Fruit fly (Drosophila melanogaster) whole organism, embryonic: ENCODE results near the gene sing.

Experiments used
- Abd-B ChIP-seq: fragments of 200-800 bp; sonication (Bioruptor generic); optimal IDR thresholded peaks from 2 replicates; lab custom pipeline; 2018; ENCODE audit warnings: missing biosample characterization, mild to moderate bottlenecking, missing genetic modification characterization, moderate library complexity
- Antp ChIP-seq: fragments of 200-800 bp; sonication (Bioruptor generic); optimal IDR thresholded peaks from 3 replicates; lab custom pipeline; 2016; ENCODE audit warnings: missing biosample characterization, missing genetic modification characterization
- Atf-2 ChIP-seq: fragments of 200-800 bp; sonication (Bioruptor generic); optimal IDR thresholded peaks from 2 replicates; lab custom pipeline; 2016; ENCODE audit warnings: missing biosample characterization, missing genetic modification characterization
- CG12659 ChIP-seq: fragments of 200-800 bp; sonication (Bioruptor generic); optimal IDR thresholded peaks from 3 replicates; lab custom pipeline; 2017; ENCODE audit warnings: mild to moderate bottlenecking, missing biosample characterization, missing genetic modification reagents, missing genetic modification characterization
- CG14710 ChIP-seq: fragments of 200-800 bp; sonication (Bioruptor generic); optimal IDR thresholded peaks from 3 replicates; lab custom pipeline; 2019; ENCODE audit warnings: missing biosample characterization, mild to moderate bottlenecking, missing genetic modification characterization, moderate library complexity
- CG15696 ChIP-seq: fragments of 200-800 bp; sonication (Bioruptor generic); optimal IDR thresholded peaks from 2 replicates; lab custom pipeline; 2019; ENCODE audit warnings: missing biosample characterization, mild to moderate bottlenecking, missing genetic modification characterization, moderate library complexity
- CG1647 ChIP-seq: fragments of 200-800 bp; sonication (Bioruptor generic); optimal IDR thresholded peaks from 3 replicates; lab custom pipeline; 2016; ENCODE audit warnings: missing biosample characterization, missing genetic modification characterization
- CG17612 ChIP-seq: fragments of 200-800 bp; sonication (Bioruptor generic); IDR thresholded peaks from 2 replicates; pipeline ENCODE4 v1.3.6; 2022; ENCODE audit warnings: missing biosample characterization, missing genetic modification characterization
- CG18619 ChIP-seq: fragments of 200-800 bp; sonication (Bioruptor generic); optimal IDR thresholded peaks from 3 replicates; lab custom pipeline; 2017; ENCODE audit warnings: missing biosample characterization, mild to moderate bottlenecking, missing genetic modification characterization
- CG2202 ChIP-seq: fragments of 200-800 bp; sonication (Bioruptor generic); optimal IDR thresholded peaks from 2 replicates; lab custom pipeline; 2018; ENCODE audit warnings: missing biosample characterization, mild to moderate bottlenecking, missing genetic modification characterization
- CG2712 ChIP-seq: fragments of 200-800 bp; optimal IDR thresholded peaks from 3 replicates; lab custom pipeline; 2019; ENCODE audit warnings: missing biosample characterization, mild to moderate bottlenecking, missing genetic modification characterization, moderate library complexity
- CG2889 ChIP-seq: fragments of 200-800 bp; sonication (Bioruptor generic); IDR thresholded peaks from 3 replicates; pipeline ENCODE4 v1.3.6; 2022; ENCODE audit warnings: missing biosample characterization, missing genetic modification characterization
- CG3726 ChIP-seq: fragments of 200-800 bp; sonication (Bioruptor generic); IDR thresholded peaks from 3 replicates; pipeline ENCODE4, ENCODE4 v1.3.6; 2022; ENCODE audit warnings: missing biosample characterization, missing genetic modification characterization
- CG3995 ChIP-seq: fragments of 200-800 bp; sonication (Bioruptor generic); optimal IDR thresholded peaks from 3 replicates; lab custom pipeline; 2016; ENCODE audit warnings: missing biosample characterization, missing genetic modification characterization
- CG4730 ChIP-seq: fragments of 200-800 bp; sonication (Bioruptor generic); IDR thresholded peaks from 2 replicates; pipeline ENCODE4 v1.3.6; 2022; ENCODE audit warnings: missing biosample characterization, missing genetic modification characterization
- CG6254 ChIP-seq: fragments of 200-800 bp; sonication (Bioruptor generic); optimal IDR thresholded peaks from 3 replicates; lab custom pipeline; 2017; ENCODE audit warnings: mild to moderate bottlenecking, missing biosample characterization, missing genetic modification reagents, missing genetic modification characterization
- CG6813 ChIP-seq: fragments of 200-800 bp; sonication (Bioruptor generic); optimal IDR thresholded peaks from 2 replicates; lab custom pipeline; 2017; ENCODE audit warnings: missing biosample characterization, missing genetic modification characterization, mild to moderate bottlenecking, moderate library complexity, missing genetic modification reagents
- CG8089 ChIP-seq: fragments of 200-800 bp; sonication (Bioruptor generic); optimal IDR thresholded peaks from 3 replicates; lab custom pipeline; 2016; ENCODE audit warnings: missing biosample characterization, missing genetic modification characterization
- CG8359 ChIP-seq: fragments of 200-800 bp; sonication (Bioruptor generic); optimal IDR thresholded peaks from 2 replicates; lab custom pipeline; 2017; ENCODE audit warnings: missing biosample characterization, mild to moderate bottlenecking, missing genetic modification characterization, borderline replicate concordance
- CG9437 ChIP-seq: fragments of 200-800 bp; sonication (Bioruptor generic); optimal IDR thresholded peaks from 2 replicates; lab custom pipeline; 2018; ENCODE audit warnings: missing biosample characterization, mild to moderate bottlenecking, missing genetic modification characterization
- CkIIα-i1 ChIP-seq: fragments of 200-800 bp; sonication (Bioruptor generic); IDR thresholded peaks from 2 replicates; pipeline ENCODE4 v1.3.6; 2022; ENCODE audit warnings: missing biosample characterization, missing genetic modification characterization
- D19A ChIP-seq: fragments of 200-800 bp; optimal IDR thresholded peaks from 3 replicates; lab custom pipeline; 2019; ENCODE audit warnings: missing biosample characterization, mild to moderate bottlenecking, missing genetic modification characterization, moderate library complexity
- Dad ChIP-seq: fragments of 200-800 bp; sonication (Bioruptor generic); optimal IDR thresholded peaks from 3 replicates; lab custom pipeline; 2016; ENCODE audit warnings: missing biosample characterization, missing genetic modification characterization
- Dll ChIP-seq: fragments of 200-800 bp; sonication (Bioruptor generic); IDR thresholded peaks from 4 replicates; pipeline ENCODE4 v1.3.6; 2022; ENCODE audit warnings: missing biosample characterization, missing genetic modification characterization; ENCODE audit not compliant: partially characterized antibody
- E2f2 ChIP-seq: fragments of 200-800 bp; sonication (Bioruptor generic); IDR thresholded peaks from 2 replicates; pipeline ENCODE4 v1.3.6; 2022; ENCODE audit warnings: missing biosample characterization, missing genetic modification characterization
- Ets65A ChIP-seq: fragments of 200-800 bp; sonication (Bioruptor generic); peaks from one replicate; lab custom pipeline; 2016; ENCODE audit warnings: missing biosample characterization, missing genetic modification characterization
- HLH54F ChIP-seq: fragments of 200-800 bp; sonication (Bioruptor generic); optimal IDR thresholded peaks from 3 replicates; lab custom pipeline; 2016; ENCODE audit warnings: missing biosample characterization, missing genetic modification characterization
- Hr78 ChIP-seq, 2 experiments: fragments of 200-800 bp in 1 of 2; fragments of >200 bp in 1 of 2; sonication (Bioruptor generic) in 1 of 2; optimal IDR thresholded peaks; 2 replicates each; lab custom pipeline; 2017 to 2019; ENCODE audit warnings: missing biosample characterization in 2 of 2, missing genetic modification characterization in 2 of 2, mild to moderate bottlenecking in 1 of 2, moderate library complexity in 1 of 2
- Hsf ChIP-seq: fragments of 200-800 bp; sonication (Bioruptor generic); optimal IDR thresholded peaks from 3 replicates; lab custom pipeline; 2016; ENCODE audit warnings: missing biosample characterization, missing genetic modification characterization
- MESR4 ChIP-seq: fragments of 200-800 bp; sonication (Bioruptor generic); optimal IDR thresholded peaks from 2 replicates; lab custom pipeline; 2018; ENCODE audit warnings: missing biosample characterization, mild to moderate bottlenecking, missing genetic modification characterization, moderate library complexity
- Sin3A ChIP-seq: fragments of >200 bp; optimal IDR thresholded peaks from 2 replicates; lab custom pipeline; 2018
- Ssrp ChIP-seq: fragments of 200-800 bp; sonication (Bioruptor generic); optimal IDR thresholded peaks from 2 replicates; lab custom pipeline; 2018; ENCODE audit warnings: missing biosample characterization, mild to moderate bottlenecking, missing genetic modification characterization, moderate library complexity
- al ChIP-seq: fragments of 200-800 bp; sonication (Bioruptor generic); IDR thresholded peaks from 2 replicates; pipeline ENCODE4 v1.3.6; 2022; ENCODE audit warnings: missing biosample characterization, missing genetic modification characterization
- ara ChIP-seq: fragments of 200-800 bp; sonication (Bioruptor generic); IDR thresholded peaks from 2 replicates; pipeline ENCODE4 v1.3.6; 2022; ENCODE audit warnings: missing biosample characterization, missing genetic modification characterization
- bowl ChIP-seq: fragments of 200-800 bp; sonication (Bioruptor generic); IDR thresholded peaks from 2 replicates; pipeline ENCODE4 v1.3.6; 2022; ENCODE audit warnings: missing biosample characterization, missing genetic modification characterization
- bsh ChIP-seq, 2 experiments: fragments of 200-800 bp; sonication (Bioruptor generic); optimal IDR thresholded peaks; 2 replicates each; lab custom pipeline; 2017 to 2018; ENCODE audit warnings: mild to moderate bottlenecking in 2 of 2, missing biosample characterization in 2 of 2, missing genetic modification characterization in 2 of 2, moderate library complexity in 1 of 2
- cad ChIP-seq: fragments of >200 bp; optimal IDR thresholded peaks from 2 replicates; lab custom pipeline; 2017; ENCODE audit warnings: missing biosample characterization, missing genetic modification characterization
- ems ChIP-seq: fragments of 200-800 bp; sonication (Bioruptor generic); optimal IDR thresholded peaks from 3 replicates; lab custom pipeline; 2016; ENCODE audit warnings: missing biosample characterization, missing genetic modification characterization
- fd96Cb ChIP-seq: fragments of 200-800 bp; sonication (Bioruptor generic); optimal IDR thresholded peaks from 2 replicates; lab custom pipeline; 2018; ENCODE audit warnings: missing biosample characterization, mild to moderate bottlenecking, missing genetic modification characterization, moderate library complexity
- gem ChIP-seq: fragments of 200-800 bp; sonication (Bioruptor generic); optimal IDR thresholded peaks from 2 replicates; lab custom pipeline; 2019; ENCODE audit warnings: missing biosample characterization, mild to moderate bottlenecking, missing genetic modification characterization, moderate library complexity
- grn ChIP-seq: fragments of 200-800 bp; sonication (Bioruptor generic); optimal IDR thresholded peaks from 3 replicates; lab custom pipeline; 2017; ENCODE audit warnings: missing biosample characterization, missing genetic modification characterization
- gt ChIP-seq: fragments of 200-800 bp; sonication (Bioruptor generic); IDR thresholded peaks from 2 replicates; pipeline ENCODE4 v1.3.6; 2022; ENCODE audit warnings: missing biosample characterization, missing genetic modification characterization
- nmo ChIP-seq: fragments of 200-800 bp; sonication (Bioruptor generic); optimal IDR thresholded peaks from 2 replicates; lab custom pipeline; 2018; ENCODE audit warnings: missing biosample characterization, mild to moderate bottlenecking, missing genetic modification characterization, moderate library complexity
- oc ChIP-seq: fragments of 200-800 bp; sonication (Bioruptor generic); optimal IDR thresholded peaks from 2 replicates; lab custom pipeline; 2018; ENCODE audit warnings: missing biosample characterization, mild to moderate bottlenecking, missing genetic modification characterization, moderate library complexity
- odd ChIP-seq: fragments of 200-800 bp; sonication (Bioruptor generic); optimal IDR thresholded peaks from 2 replicates; lab custom pipeline; 2017; ENCODE audit warnings: missing biosample characterization, mild to moderate bottlenecking, missing genetic modification characterization
- org-1 ChIP-seq: fragments of 200-800 bp; sonication (Bioruptor generic); optimal IDR thresholded peaks from 2 replicates; lab custom pipeline; 2017; ENCODE audit warnings: missing biosample characterization, missing genetic modification characterization
- otp ChIP-seq: fragments of 200-800 bp; sonication (Bioruptor generic); IDR thresholded peaks from 3 replicates; pipeline ENCODE4, ENCODE4 v1.3.6; 2022; ENCODE audit warnings: missing biosample characterization, missing genetic modification characterization
- sens-2 ChIP-seq: fragments of 200-800 bp; sonication (Bioruptor generic); IDR thresholded peaks from 2 replicates; pipeline ENCODE4 v1.3.6; 2022; ENCODE audit warnings: missing biosample characterization, missing genetic modification characterization
- sna ChIP-seq: fragments of 200-800 bp; sonication (Bioruptor generic); IDR thresholded peaks from 2 replicates; pipeline ENCODE4 v1.3.6; 2022; ENCODE audit warnings: missing biosample characterization, missing genetic modification characterization; ENCODE audit not compliant: partially characterized antibody
- sr ChIP-seq: fragments of 200-800 bp; sonication (Bioruptor generic); IDR thresholded peaks from 3 replicates; pipeline ENCODE4 v1.3.6; 2022; ENCODE audit warnings: missing biosample characterization, missing genetic modification characterization
- zf30C ChIP-seq: fragments of 200-800 bp; sonication (Bioruptor generic); optimal IDR thresholded peaks from 3 replicates; lab custom pipeline; 2018; ENCODE audit warnings: missing biosample characterization, mild to moderate bottlenecking, missing genetic modification characterization

Gene sing

DNA sequence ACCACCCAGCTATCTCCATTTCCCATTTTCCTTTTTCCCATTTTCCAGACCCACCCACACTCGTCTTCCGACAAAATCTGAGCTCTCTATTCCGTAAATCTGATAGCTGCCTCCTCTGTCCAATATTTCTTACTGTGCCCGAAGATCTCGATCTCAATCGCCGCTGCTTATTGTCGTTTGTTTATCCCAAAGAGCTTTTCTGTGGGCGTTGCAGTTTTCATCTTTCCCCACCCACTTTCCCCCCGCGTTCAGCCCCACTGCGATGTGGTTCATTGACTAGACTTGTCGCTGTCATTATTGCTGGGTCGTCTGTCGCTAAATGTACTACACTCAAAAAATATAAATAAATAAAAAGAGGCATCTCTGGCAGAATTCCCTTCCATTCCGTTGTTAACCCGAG, 10.2 kb downstream of the sing start:
- no peak for TF ChIP-seq ems (GFP tag; lab: Kevin White, UChicago)
- TF ChIP-seq sr: peak; percentile 90
- TF ChIP-seq HLH54F (GFP tag; lab: Kevin White, UChicago): no peak
- peak; percentile 34 for TF ChIP-seq grn (GFP tag; lab: Kevin White, UChicago)
- no peak for TF ChIP-seq CG3726 (GFP tag; lab: Robert Waterston, UW)
- no peak for TF ChIP-seq ara (GFP tag; lab: Robert Waterston, UW)

DNA sequence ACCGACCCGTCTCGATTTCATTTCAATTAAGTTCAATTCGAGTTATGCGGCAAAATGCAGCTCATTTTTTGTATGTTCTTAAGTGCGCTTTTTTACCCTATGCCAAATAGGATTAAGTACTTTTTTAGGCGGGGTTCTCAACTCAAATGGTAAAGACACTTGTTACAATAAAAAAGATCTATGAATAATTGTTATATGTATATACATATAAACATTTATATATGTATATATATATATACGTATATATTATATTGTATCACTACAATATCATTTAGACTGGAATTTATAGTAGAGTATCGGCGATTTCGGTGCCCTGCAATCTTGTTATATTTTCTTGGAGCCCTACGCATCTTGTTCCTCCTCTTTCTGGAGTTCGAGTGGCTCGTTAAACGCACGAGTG, 10.9 kb downstream of the sing start:
- TF ChIP-seq bowl (GFP tag; lab: Robert Waterston, UW) (no peak), Ssrp (tag; lab: Kevin White, UChicago) (no peak), Dad (GFP tag; lab: Kevin White, UChicago) (no peak), D19A (peak; percentile 92), oc (tag; lab: Kevin White, UChicago) (no peak), org-1 (no peak), CkIIα-i1 (GFP tag; lab: Robert Waterston, UW) (no peak), sna (no peak), cad (GFP tag; lab: Kevin White, UChicago) (no peak), Abd-B (GFP tag; lab: Kevin White, UChicago) (no peak), Antp (GFP tag; lab: Kevin White, UChicago) (no peak), CG2712 (peak; percentile 34), otp (no peak), E2f2 (GFP tag; lab: Robert Waterston, UW) (no peak), CG2889 (no peak), sens-2 (GFP tag; lab: Robert Waterston, UW) (no peak), al (GFP tag; lab: Robert Waterston, UW) (no peak), gt (GFP tag; lab: Robert Waterston, UW) (no peak), CG17612 (GFP tag; lab: Robert Waterston, UW) (no peak), CG1647 (GFP tag; lab: Kevin White, UChicago) (no peak), CG14710 (tag; lab: Kevin White, UChicago) (no peak), CG9437 (GFP tag; lab: Kevin White, UChicago) (no peak), gem (peak; percentile 29), CG18619 (GFP tag; lab: Kevin White, UChicago) (no peak), nmo (GFP tag; lab: Kevin White, UChicago) (peak; percentile 15), CG2202 (tag; lab: Kevin White, UChicago) (no peak), bsh (GFP tag; optimal IDR thresholded peaks at IDR 0.05; lab: Kevin White, UChicago) (peak in 1 of 2 experiments; percentile 55), CG3995 (no peak), CG8359 (GFP tag; lab: Kevin White, UChicago) (no peak), Dll (GFP tag; lab: Robert Waterston, UW) (no peak), Ets65A (GFP tag; lab: Kevin White, UChicago) (no peak), Hr78 (GFP tag; optimal IDR thresholded peaks at IDR 0.05; lab: Kevin White, UChicago) (no peak), Atf-2 (GFP tag; lab: Kevin White, UChicago) (no peak), MESR4 (GFP tag; lab: Kevin White, UChicago) (no peak), CG4730 (GFP tag; lab: Robert Waterston, UW) (no peak), CG8089 (no peak), CG15696 (tag; lab: Kevin White, UChicago) (no peak), Sin3A (lab: Kevin White, UChicago) (no peak), Hsf (no peak), zf30C (GFP tag; lab: Kevin White, UChicago) (no peak), CG6254 (no peak), fd96Cb (tag; lab: Kevin White, UChicago) (peak; percentile 25), CG12659 (GFP tag; lab: Kevin White, UChicago) (no peak), CG6813 (no peak), odd (no peak)
